Fruit fly (Drosophila melanogaster) whole organism, prepupa: ENCODE data around the gene CG16820.

ENCODE experiments used
- Blimp-1 ChIP-seq: fragments of 200-800 bp; sonication (Bioruptor generic); optimal IDR thresholded peaks from 3 replicates; lab custom pipeline; 2017; ENCODE audit warnings: missing biosample characterization, missing genetic modification characterization, mild to moderate bottlenecking, moderate library complexity, missing genetic modification reagents
- CG10631 ChIP-seq: fragments of 200-800 bp; sonication (Bioruptor generic); optimal IDR thresholded peaks from 2 replicates; lab custom pipeline; 2016; ENCODE audit warnings: missing biosample characterization, missing genetic modification characterization
- CG11902 ChIP-seq: fragments of 200-800 bp; sonication (Bioruptor generic); optimal IDR thresholded peaks from 3 replicates; lab custom pipeline; 2016; ENCODE audit warnings: missing biosample characterization, missing genetic modification characterization
- CG15336 ChIP-seq: fragments of 200-800 bp; sonication (Bioruptor generic); IDR thresholded peaks from 2 replicates; pipeline ENCODE4 v1.3.6; 2022; ENCODE audit warnings: missing biosample characterization, missing genetic modification characterization
- CG1621 ChIP-seq: fragments of 200-800 bp; sonication (Bioruptor generic); optimal IDR thresholded peaks from 3 replicates; lab custom pipeline; 2018; ENCODE audit warnings: missing biosample characterization, mild to moderate bottlenecking, missing genetic modification characterization
- CG16779 ChIP-seq: fragments of 200-800 bp; sonication (Bioruptor generic); optimal IDR thresholded peaks from 3 replicates; lab custom pipeline; 2017; ENCODE audit warnings: missing biosample characterization, mild to moderate bottlenecking, missing genetic modification characterization
- CG3032 ChIP-seq: fragments of 200-800 bp; optimal IDR thresholded peaks from 2 replicates; lab custom pipeline; 2019; ENCODE audit warnings: missing biosample characterization, mild to moderate bottlenecking, missing genetic modification characterization, moderate library complexity
- CG32006 ChIP-seq: fragments of 200-800 bp; sonication (Bioruptor generic); optimal IDR thresholded peaks from 3 replicates; lab custom pipeline; 2017; ENCODE audit warnings: missing biosample characterization, mild to moderate bottlenecking, missing genetic modification characterization
- CG3919 ChIP-seq: fragments of 200-800 bp; sonication (Bioruptor generic); optimal IDR thresholded peaks from 3 replicates; lab custom pipeline; 2016; ENCODE audit warnings: missing biosample characterization, missing genetic modification characterization
- CG4318 ChIP-seq: fragments of 200-800 bp; sonication (Bioruptor generic); optimal IDR thresholded peaks from 3 replicates; lab custom pipeline; 2017; ENCODE audit warnings: missing biosample characterization, mild to moderate bottlenecking, missing genetic modification characterization
- CG6163 ChIP-seq: fragments of 200-800 bp; sonication (Bioruptor generic); IDR thresholded peaks from 3 replicates; pipeline ENCODE4 v1.3.6; 2022; ENCODE audit warnings: missing biosample characterization, missing genetic modification characterization
- CG6276 ChIP-seq: fragments of 200-800 bp; sonication (Bioruptor generic); optimal IDR thresholded peaks from 2 replicates; lab custom pipeline; 2017; ENCODE audit warnings: missing biosample characterization, mild to moderate bottlenecking, missing genetic modification characterization
- CG6792 ChIP-seq: fragments of 200-800 bp; sonication (Bioruptor generic); optimal IDR thresholded peaks from 3 replicates; lab custom pipeline; 2016; ENCODE audit warnings: missing biosample characterization, missing genetic modification characterization
- CG6854 ChIP-seq: fragments of 200-800 bp; sonication (Bioruptor generic); optimal IDR thresholded peaks from 2 replicates; lab custom pipeline; 2017; ENCODE audit warnings: missing biosample characterization, mild to moderate bottlenecking, missing genetic modification characterization
- CG8119 ChIP-seq: fragments of 200-800 bp; sonication (Bioruptor generic); IDR thresholded peaks from 3 replicates; pipeline ENCODE4 v1.3.6; 2022; ENCODE audit warnings: missing biosample characterization, missing genetic modification characterization
- CG8632 ChIP-seq: fragments of 200-800 bp; sonication (Bioruptor generic); optimal IDR thresholded peaks from 3 replicates; lab custom pipeline; 2016; ENCODE audit warnings: missing biosample characterization, missing genetic modification characterization
- CG9139 ChIP-seq: fragments of 200-800 bp; sonication (Bioruptor generic); optimal IDR thresholded peaks from 3 replicates; lab custom pipeline; 2017; ENCODE audit warnings: missing biosample characterization, mild to moderate bottlenecking, missing genetic modification characterization
- Eip75B ChIP-seq: fragments of 200-800 bp; sonication (Bioruptor generic); optimal IDR thresholded peaks from 3 replicates; lab custom pipeline; 2016; ENCODE audit warnings: missing biosample characterization, missing genetic modification characterization
- Eip78C ChIP-seq: fragments of 200-800 bp; sonication (Bioruptor generic); peaks from one replicate; lab custom pipeline; 2016; ENCODE audit warnings: missing biosample characterization, missing genetic modification characterization
- Eip93F ChIP-seq: fragments of 200-800 bp; sonication (Bioruptor generic); optimal IDR thresholded peaks from 2 replicates; lab custom pipeline; 2016; ENCODE audit warnings: missing biosample characterization, mild to moderate bottlenecking, missing genetic modification characterization
- Ets21C ChIP-seq: fragments of 200-800 bp; sonication (Bioruptor generic); optimal IDR thresholded peaks from 3 replicates; lab custom pipeline; 2016; ENCODE audit warnings: missing biosample characterization, missing genetic modification characterization
- Ets96B ChIP-seq: fragments of 200-800 bp; optimal IDR thresholded peaks from 2 replicates; lab custom pipeline; 2019; ENCODE audit warnings: missing biosample characterization, mild to moderate bottlenecking, missing genetic modification characterization, moderate library complexity
- Gug ChIP-seq: fragments of 200-800 bp; sonication (Bioruptor generic); IDR thresholded peaks from 2 replicates; pipeline ENCODE4 v1.3.6; 2022; ENCODE audit warnings: missing biosample characterization, missing genetic modification characterization
- Hr38 ChIP-seq: sonication (Bioruptor generic); optimal IDR thresholded peaks from 2 replicates; lab custom pipeline; 2016; ENCODE audit warnings: missing biosample characterization, missing genetic modification characterization
- Hr4 ChIP-seq: fragments of 200-800 bp; sonication (Bioruptor generic); optimal IDR thresholded peaks from 3 replicates; lab custom pipeline; 2016; ENCODE audit warnings: missing biosample characterization, missing genetic modification characterization
- Lpt ChIP-seq: fragments of 200-800 bp; sonication (Bioruptor generic); optimal IDR thresholded peaks from 3 replicates; lab custom pipeline; 2016; ENCODE audit warnings: missing biosample characterization, missing genetic modification characterization
- Met ChIP-seq: fragments of 200-800 bp; sonication (Bioruptor generic); optimal IDR thresholded peaks from 3 replicates; lab custom pipeline; 2016; ENCODE audit warnings: missing biosample characterization, missing genetic modification characterization
- OdsH ChIP-seq: fragments of 200-800 bp; sonication (Bioruptor generic); optimal IDR thresholded peaks from 3 replicates; lab custom pipeline; 2016; ENCODE audit warnings: missing biosample characterization, missing genetic modification characterization
- Sox102F ChIP-seq: fragments of 200-800 bp; sonication (Bioruptor generic); optimal IDR thresholded peaks from 2 replicates; lab custom pipeline; 2016; ENCODE audit warnings: missing biosample characterization, mild to moderate bottlenecking, missing genetic modification characterization
- Sox14 ChIP-seq: fragments of 200-800 bp; sonication (Bioruptor generic); optimal IDR thresholded peaks from 3 replicates; lab custom pipeline; 2016; ENCODE audit warnings: missing biosample characterization, missing genetic modification characterization
- Sox15 ChIP-seq: fragments of 200-800 bp; sonication (Bioruptor generic); optimal IDR thresholded peaks from 3 replicates; lab custom pipeline; 2016; ENCODE audit warnings: missing biosample characterization, missing genetic modification characterization
- achi ChIP-seq: fragments of 200-800 bp; sonication (Bioruptor generic); optimal IDR thresholded peaks from 3 replicates; lab custom pipeline; 2016; ENCODE audit warnings: missing biosample characterization, missing genetic modification characterization
- cyc ChIP-seq: fragments of 200-800 bp; sonication (Bioruptor generic); optimal IDR thresholded peaks from 3 replicates; lab custom pipeline; 2016; ENCODE audit warnings: missing biosample characterization, missing genetic modification characterization
- dsx ChIP-seq: fragments of 200-800 bp; optimal IDR thresholded peaks from 3 replicates; lab custom pipeline; 2019; ENCODE audit warnings: missing biosample characterization, mild to moderate bottlenecking, missing genetic modification characterization, moderate library complexity; ENCODE audit not compliant: poor library complexity, severe bottlenecking
- eg ChIP-seq: fragments of 200-800 bp; sonication (Bioruptor generic); IDR thresholded peaks from 3 replicates; pipeline ENCODE4 v1.3.6; 2022; ENCODE audit warnings: missing biosample characterization, missing genetic modification characterization
- fd85E ChIP-seq: fragments of 200-800 bp; sonication (Bioruptor generic); optimal IDR thresholded peaks from 3 replicates; lab custom pipeline; 2016; ENCODE audit warnings: missing biosample characterization, missing genetic modification characterization
- net ChIP-seq: fragments of 200-800 bp; sonication (Bioruptor generic); optimal IDR thresholded peaks from 3 replicates; lab custom pipeline; 2016; ENCODE audit warnings: missing biosample characterization, missing genetic modification characterization
- pdm3 ChIP-seq: fragments of 200-800 bp; sonication (Bioruptor generic); optimal IDR thresholded peaks from 3 replicates; lab custom pipeline; 2016; ENCODE audit warnings: missing biosample characterization, missing genetic modification characterization
- ss ChIP-seq, 2 experiments: fragments of 200-800 bp; sonication (Bioruptor generic); optimal IDR thresholded peaks; 2 replicates in 1 of 2; 3 replicates in 1 of 2; lab custom pipeline; 2017 to 2018; ENCODE audit warnings: mild to moderate bottlenecking in 2 of 2, missing biosample characterization in 2 of 2, missing genetic modification characterization in 2 of 2, moderate library complexity in 1 of 2
- vri ChIP-seq: fragments of 200-800 bp; sonication (Bioruptor generic); optimal IDR thresholded peaks from 3 replicates; lab custom pipeline; 2016; ENCODE audit warnings: missing biosample characterization, mild to moderate bottlenecking, missing genetic modification characterization

Gene CG16820

DNA sequence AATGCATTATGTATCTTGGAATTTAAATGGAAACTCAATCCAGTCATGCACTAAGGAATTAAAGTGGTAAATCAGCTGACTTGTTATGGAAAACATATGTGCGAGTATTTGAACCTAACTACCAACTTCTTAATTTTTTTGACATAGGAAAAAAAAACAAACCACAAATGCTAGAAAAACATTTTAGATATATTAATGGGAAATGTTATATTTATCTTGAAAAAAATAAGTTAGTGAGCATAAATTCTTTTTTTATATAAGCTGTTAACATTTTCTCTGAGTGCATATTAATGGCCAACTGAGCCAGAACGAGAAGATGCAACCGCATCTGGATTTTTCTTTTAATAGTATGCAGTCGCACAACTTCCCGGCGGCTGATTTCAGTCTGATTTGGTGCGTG, 5.1 kb downstream of the CG16820 start (continued):
- TF ChIP-seq Ets21C (no peak), fd85E (GFP tag; lab: Kevin White, UChicago) (no peak), CG9139 (GFP tag; lab: Kevin White, UChicago) (no peak), CG8632 (no peak), OdsH (GFP tag; lab: Kevin White, UChicago) (no peak), vri (GFP tag; lab: Kevin White, UChicago) (no peak), Hr38 (no peak), Lpt (GFP tag; lab: Kevin White, UChicago) (peak; percentile 20), CG8119 (GFP tag; lab: Robert Waterston, UW) (0 out of 3 replicates have a peak, but pooled peaks have one; percentile 24), cyc (GFP tag; lab: Kevin White, UChicago) (no peak), CG6276 (GFP tag; lab: Kevin White, UChicago) (peak; percentile 9), CG11902 (GFP tag; lab: Kevin White, UChicago) (no peak), CG4318 (peak; percentile 15), Hr4 (GFP tag; lab: Kevin White, UChicago) (peak; percentile 4), CG3032 (tag; lab: Kevin White, UChicago) (peak; percentile 16), CG16779 (tag; lab: Kevin White, UChicago) (no peak), Ets96B (tag; lab: Kevin White, UChicago) (no peak), achi (GFP tag; lab: Kevin White, UChicago) (peak; percentile 22), CG6792 (no peak), net (GFP tag; lab: Kevin White, UChicago) (no peak)

- no peak for TF ChIP-seq CG32006
- TF ChIP-seq Eip93F: no peak
- no peak for TF ChIP-seq Hr38
- no peak for TF ChIP-seq dsx
- no peak for TF ChIP-seq OdsH (GFP tag; lab: Kevin White, UChicago)
- no peak for TF ChIP-seq Sox14
- TF ChIP-seq CG6163 (GFP tag; lab: Robert Waterston, UW): no peak
- TF ChIP-seq, all 60 proteins: peak for 0
Measured at dm6 chr2L:13257177-13257576, 11.1 kb downstream of the CG16820 start, which contains the start of gene Naa20B. Gene Naa20B, plus strand, starts transcription at chr2L:13257477.

dm6 chr2L:13258702-13259101, 12.7 kb downstream of the CG16820 start:
- TF ChIP-seq Eip78C (GFP tag; lab: Kevin White, UChicago) (peak; percentile 82), Gug (no peak), CG6792 (no peak), ss (GFP tag; optimal IDR thresholded peaks at IDR 0.05; lab: Kevin White, UChicago) (no peak), CG8632 (no peak), CG10631 (GFP tag; lab: Kevin White, UChicago) (peak; percentile 21), Hr4 (GFP tag; lab: Kevin White, UChicago) (peak; percentile 29), eg (GFP tag; lab: Robert Waterston, UW) (no peak; the same call in 2 of the 3 replicates), CG8119 (GFP tag; lab: Robert Waterston, UW) (peak; percentile 60; the same call in 2 of the 3 replicates), Ets96B (tag; lab: Kevin White, UChicago) (no peak), CG9139 (GFP tag; lab: Kevin White, UChicago) (no peak), Met (GFP tag; lab: Kevin White, UChicago) (peak; percentile 18), Blimp-1 (GFP tag; lab: Kevin White, UChicago) (no peak), CG6854 (GFP tag; lab: Kevin White, UChicago) (no peak), achi (GFP tag; lab: Kevin White, UChicago) (peak; percentile 48), net (GFP tag; lab: Kevin White, UChicago) (peak; percentile 22), CG32006 (peak; percentile 24), Eip75B (no peak), CG1621 (no peak), CG11902 (GFP tag; lab: Kevin White, UChicago) (no peak), Lpt (GFP tag; lab: Kevin White, UChicago) (peak; percentile 18), Sox15 (no peak), CG6276 (GFP tag; lab: Kevin White, UChicago) (peak; percentile 52), cyc (GFP tag; lab: Kevin White, UChicago) (no peak), CG3919 (GFP tag; lab: Kevin White, UChicago) (peak; percentile 42), OdsH (GFP tag; lab: Kevin White, UChicago) (peak; percentile 35), CG16779 (tag; lab: Kevin White, UChicago) (no peak), Sox102F (GFP tag; lab: Kevin White, UChicago) (no peak), pdm3 (GFP tag; lab: Kevin White, UChicago) (peak; percentile 32), Ets21C (no peak), CG6163 (GFP tag; lab: Robert Waterston, UW) (peak; percentile 53; the same call in 1 of the 3 replicates), CG15336 (peak; percentile 66)
